Fruit fly (Drosophila melanogaster): ENCODE measurements around the gene CG45067.

The CG45067 gene

DNA sequence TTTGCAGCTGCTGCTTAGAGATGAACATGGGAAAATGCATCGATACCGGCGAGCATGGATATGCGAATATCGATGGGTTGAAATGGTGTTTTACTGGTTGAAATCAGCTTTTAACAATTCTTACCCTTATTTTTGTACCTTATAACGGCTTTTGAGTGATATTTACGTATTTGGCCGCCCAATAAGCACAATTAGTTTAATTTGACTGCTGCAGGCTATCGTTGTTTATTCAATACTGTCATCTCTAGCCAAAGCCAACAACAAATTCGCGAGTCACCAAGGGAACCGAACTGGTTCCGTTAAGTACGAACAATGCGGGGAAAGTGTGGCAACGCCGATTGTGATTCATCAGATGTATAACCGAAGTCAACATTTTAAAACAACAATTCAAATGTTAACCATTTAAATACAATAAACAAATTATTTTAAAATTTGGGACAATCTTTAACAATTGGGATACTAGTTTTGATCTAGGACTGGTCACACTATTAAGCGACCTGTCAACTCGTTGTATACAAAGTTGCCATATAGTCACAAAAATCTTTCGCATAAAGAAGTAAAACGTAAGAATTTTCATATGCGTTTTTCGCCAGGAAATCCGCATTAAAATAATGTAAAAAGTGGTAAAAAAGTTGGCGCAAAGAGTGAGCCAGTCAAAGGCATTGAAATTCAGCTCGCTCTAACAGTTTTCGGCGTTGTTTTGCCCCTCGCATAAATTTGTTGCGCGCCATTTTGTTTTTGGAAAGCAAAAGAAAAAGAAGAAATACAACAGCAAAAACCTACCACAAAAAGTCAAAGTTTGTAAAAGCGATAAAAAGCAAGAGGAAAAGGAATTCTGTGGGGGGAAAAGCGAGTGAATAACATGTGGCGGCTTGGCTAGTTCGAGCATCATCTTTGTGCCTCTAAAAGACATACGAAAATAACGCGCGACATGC lies 34.1 kb upstream of the CG45067 start, which contains the start of the genes Usp5 and BtbVII (continued):
- TF ChIP-seq NC2α (GFP tag; optimal IDR thresholded peaks at IDR 0.05) (no peak), CG15073 (GFP tag; optimal IDR thresholded peaks at IDR 0.05) (no peak), jigr1 (GFP tag; IDR thresholded peaks at IDR 0.05) (no peak), CoRest (tag; optimal IDR thresholded peaks at IDR 0.05) (peak; percentile 49), Tbp (GFP tag; optimal IDR thresholded peaks at IDR 0.05) (no peak), CG4282 (GFP tag; optimal IDR thresholded peaks at IDR 0.05) (peak; percentile 20), vnd (GFP tag; IDR thresholded peaks at IDR 0.05; ENCODE audit: partially characterized antibody) (peak; percentile 96), Nf-YA (GFP tag; IDR thresholded peaks at IDR 0.05) (no peak), Eip74EF (GFP tag; optimal IDR thresholded peaks at IDR 0.05) (no peak), pfk (GFP tag; optimal IDR thresholded peaks at IDR 0.05) (no peak), CG4854 (GFP tag; optimal IDR thresholded peaks at IDR 0.05) (peak; percentile 1), CG3726 (GFP tag; IDR thresholded peaks at IDR 0.05) (no peak), pho (GFP tag; optimal IDR thresholded peaks at IDR 0.05) (peak; percentile 57), Hmx (GFP tag; optimal IDR thresholded peaks at IDR 0.05) (no peak), CG6689 (GFP tag; IDR thresholded peaks at IDR 0.05) (0 out of 2 replicates have a peak, but pooled peaks have one; percentile 27), dmrt99B (tag; optimal IDR thresholded peaks at IDR 0.05) (no peak), CG12942 (GFP tag; optimal IDR thresholded peaks at IDR 0.05) (peak; percentile 50), Xrp1 (GFP tag; IDR thresholded peaks at IDR 0.05) (peak; percentile 71), CG8388 (GFP tag; optimal IDR thresholded peaks at IDR 0.05) (peak; percentile 17), CG4617 (GFP tag; optimal IDR thresholded peaks at IDR 0.05; ENCODE audit: borderline replicate concordance) (peak; percentile 50), CG18476 (GFP tag; optimal IDR thresholded peaks at IDR 0.05) (peak; percentile 9), pros (GFP tag; optimal IDR thresholded peaks at IDR 0.05) (no peak), CG17568 (GFP tag; optimal IDR thresholded peaks at IDR 0.05) (no peak), Rfx (GFP tag; IDR thresholded peaks at IDR 0.05) (peak; percentile 76), Bteb2 (GFP tag; optimal IDR thresholded peaks at IDR 0.05) (peak; percentile 57), CG12391 (tag; optimal IDR thresholded peaks at IDR 0.05) (peak; percentile 67), NC2β (GFP tag; optimal IDR thresholded peaks at IDR 0.05) (peak; percentile 59), CG14710 (tag; optimal IDR thresholded peaks at IDR 0.05) (peak; percentile 73), Hsf (GFP tag; optimal IDR thresholded peaks at IDR 0.05) (peak; percentile 76), CG8944 (GFP tag; optimal IDR thresholded peaks at IDR 0.05) (peak; percentile 72), az2 (GFP tag; optimal IDR thresholded peaks at IDR 0.05) (peak; percentile 64), dm (GFP tag; optimal IDR thresholded peaks at IDR 0.05) (peak; percentile 60), CG10979 (tag; optimal IDR thresholded peaks at IDR 0.05) (peak; percentile 34), mam (GFP tag; optimal IDR thresholded peaks at IDR 0.05) (peak; percentile 75), lab (GFP tag; optimal IDR thresholded peaks at IDR 0.05) (peak; percentile 67), unc-4 (GFP tag; IDR thresholded peaks at IDR 0.05; ENCODE audit: partially characterized antibody) (peak; percentile 98), CG12236 (GFP tag; optimal IDR thresholded peaks at IDR 0.05) (no peak), CG1832 (GFP tag; optimal IDR thresholded peaks at IDR 0.05) (no peak), dmrt11E (tag; optimal IDR thresholded peaks at IDR 0.05) (peak; percentile 55), CG16813 (GFP tag; IDR thresholded peaks at IDR 0.05; ENCODE audit: partially characterized antibody) (peak; percentile 95), tap (tag; optimal IDR thresholded peaks at IDR 0.05) (no peak), chm (GFP tag; IDR thresholded peaks at IDR 0.05) (peak; percentile 36; the same call in 1 of the 2 replicates), toy (GFP tag; IDR thresholded peaks at IDR 0.05) (no peak), ERR (GFP tag; optimal IDR thresholded peaks at IDR 0.05) (peak; percentile 6), ind (GFP tag; optimal IDR thresholded peaks at IDR 0.05) (peak; percentile 46), CG10654 (GFP tag; optimal IDR thresholded peaks at IDR 0.05) (peak; percentile 39), vvl (GFP tag; IDR thresholded peaks at IDR 0.05) (peak; percentile 71; the same call in 1 of the 2 replicates), gcm2 (GFP tag; optimal IDR thresholded peaks at IDR 0.05) (no peak)

Measured in whole organism, embryonic.